Fruit fly (Drosophila melanogaster) whole organism, embryonic: ENCODE measurements around the gene CG42494.

Experiments
- Adf1 ChIP-seq: fragments of 200-800 bp; sonication (Bioruptor generic); IDR thresholded peaks from 2 replicates; pipeline ENCODE4 v1.3.6; 2022; ENCODE audit warnings: missing biosample characterization, missing genetic modification characterization
- Awh ChIP-seq: fragments of 200-800 bp; sonication (Bioruptor generic); IDR thresholded peaks from 2 replicates; pipeline ENCODE4, ENCODE4 v1.3.6; 2022; ENCODE audit warnings: missing biosample characterization, missing genetic modification characterization
- Blimp-1 ChIP-seq: fragments of 200-800 bp; sonication (Bioruptor generic); optimal IDR thresholded peaks from 3 replicates; lab custom pipeline; 2018; ENCODE audit warnings: missing biosample characterization, missing genetic modification characterization, mild to moderate bottlenecking, moderate library complexity, missing genetic modification reagents
- BtbVII ChIP-seq: fragments of 200-800 bp; sonication (Bioruptor generic); optimal IDR thresholded peaks from 3 replicates; lab custom pipeline; 2017; ENCODE audit warnings: missing biosample characterization, mild to moderate bottlenecking, missing genetic modification characterization
- CG10543 ChIP-seq: fragments of 200-800 bp; sonication (Bioruptor generic); optimal IDR thresholded peaks from 3 replicates; lab custom pipeline; 2017; ENCODE audit warnings: missing biosample characterization, mild to moderate bottlenecking, missing genetic modification characterization, moderate library complexity
- CG10654 ChIP-seq: fragments of 200-800 bp; sonication (Bioruptor generic); optimal IDR thresholded peaks from 2 replicates; lab custom pipeline; 2016; ENCODE audit warnings: missing biosample characterization, missing genetic modification characterization
- CG11723 ChIP-seq: fragments of 200-800 bp; sonication (Bioruptor generic); optimal IDR thresholded peaks from 2 replicates; lab custom pipeline; 2017; ENCODE audit warnings: missing biosample characterization, mild to moderate bottlenecking, missing genetic modification characterization
- CG12659 ChIP-seq: fragments of 200-800 bp; sonication (Bioruptor generic); optimal IDR thresholded peaks from 3 replicates; lab custom pipeline; 2017; ENCODE audit warnings: mild to moderate bottlenecking, missing biosample characterization, missing genetic modification reagents, missing genetic modification characterization
- CG15073 ChIP-seq: fragments of 200-800 bp; sonication (Bioruptor generic); optimal IDR thresholded peaks from 2 replicates; lab custom pipeline; 2016; ENCODE audit warnings: missing biosample characterization, missing genetic modification characterization
- CG16813 ChIP-seq: fragments of 200-800 bp; sonication (Bioruptor generic); IDR thresholded peaks from 3 replicates; pipeline ENCODE4 v1.3.6; 2022; ENCODE audit warnings: missing biosample characterization, missing genetic modification characterization; ENCODE audit not compliant: partially characterized antibody
- CG17829 ChIP-seq: fragments of 200-800 bp; optimal IDR thresholded peaks from 2 replicates; lab custom pipeline; 2019; ENCODE audit warnings: missing biosample characterization, mild to moderate bottlenecking, missing genetic modification characterization, moderate library complexity
- CG18764 ChIP-seq: fragments of 200-800 bp; sonication (Bioruptor generic); optimal IDR thresholded peaks from 3 replicates; lab custom pipeline; 2016; ENCODE audit warnings: missing biosample characterization, missing genetic modification characterization
- CG2116 ChIP-seq: fragments of 200-800 bp; sonication (Bioruptor generic); optimal IDR thresholded peaks from 3 replicates; lab custom pipeline; 2018; ENCODE audit warnings: missing biosample characterization, mild to moderate bottlenecking, missing genetic modification characterization
- CG3281 ChIP-seq: fragments of 200-800 bp; sonication (Bioruptor generic); optimal IDR thresholded peaks from 3 replicates; lab custom pipeline; 2017; ENCODE audit warnings: missing biosample characterization, mild to moderate bottlenecking, missing genetic modification characterization
- CG3847 ChIP-seq: fragments of 200-800 bp; sonication (Bioruptor generic); IDR thresholded peaks from 2 replicates; pipeline ENCODE4 v1.3.6; 2022; ENCODE audit warnings: missing biosample characterization, missing genetic modification characterization
- CG43689 ChIP-seq: fragments of 200-800 bp; sonication (Bioruptor generic); IDR thresholded peaks from 2 replicates; pipeline ENCODE4 v1.3.6; 2022; ENCODE audit warnings: missing biosample characterization, missing genetic modification characterization
- CG6254 ChIP-seq: fragments of 200-800 bp; sonication (Bioruptor generic); optimal IDR thresholded peaks from 3 replicates; lab custom pipeline; 2017; ENCODE audit warnings: mild to moderate bottlenecking, missing biosample characterization, missing genetic modification reagents, missing genetic modification characterization
- CG6791 ChIP-seq: fragments of 200-800 bp; sonication (Bioruptor generic); IDR thresholded peaks from 3 replicates; pipeline ENCODE4 v1.3.6; 2022; ENCODE audit warnings: missing biosample characterization, missing genetic modification characterization; ENCODE audit not compliant: partially characterized antibody
- CG6813 ChIP-seq: fragments of 200-800 bp; sonication (Bioruptor generic); optimal IDR thresholded peaks from 2 replicates; lab custom pipeline; 2017; ENCODE audit warnings: missing biosample characterization, missing genetic modification characterization, mild to moderate bottlenecking, moderate library complexity, missing genetic modification reagents
- CG7271 ChIP-seq: fragments of 200-800 bp; sonication (Bioruptor generic); optimal IDR thresholded peaks from 2 replicates; lab custom pipeline; 2018; ENCODE audit warnings: missing biosample characterization, mild to moderate bottlenecking, missing genetic modification characterization, moderate library complexity
- CG7786 ChIP-seq: fragments of 200-800 bp; sonication (Bioruptor generic); optimal IDR thresholded peaks from 2 replicates; lab custom pipeline; 2016; ENCODE audit warnings: missing biosample characterization, missing genetic modification characterization
- CG8359 ChIP-seq: fragments of 200-800 bp; sonication (Bioruptor generic); optimal IDR thresholded peaks from 2 replicates; lab custom pipeline; 2017; ENCODE audit warnings: missing biosample characterization, mild to moderate bottlenecking, missing genetic modification characterization, borderline replicate concordance
- CG9797 ChIP-seq: fragments of 200-800 bp; sonication (Bioruptor generic); optimal IDR thresholded peaks from 3 replicates; lab custom pipeline; 2018; ENCODE audit warnings: missing biosample characterization, mild to moderate bottlenecking, missing genetic modification characterization
- Chrac-16 ChIP-seq: fragments of 200-800 bp; sonication (Bioruptor generic); optimal IDR thresholded peaks from 3 replicates; lab custom pipeline; 2016; ENCODE audit warnings: missing biosample characterization, missing genetic modification characterization
- D ChIP-seq, 2 experiments: fragments of 200-800 bp in 1 of 2; fragments of >200 bp in 1 of 2; sonication (Bioruptor generic) in 1 of 2; optimal IDR thresholded peaks; 2 replicates in 1 of 2; 3 replicates in 1 of 2; lab custom pipeline; 2017; ENCODE audit warnings: mild to moderate bottlenecking in 1 of 2, missing biosample characterization in 1 of 2, missing genetic modification characterization in 1 of 2, missing genetic modification reagents in 1 of 2
- D19A ChIP-seq: fragments of 200-800 bp; optimal IDR thresholded peaks from 3 replicates; lab custom pipeline; 2019; ENCODE audit warnings: missing biosample characterization, mild to moderate bottlenecking, missing genetic modification characterization, moderate library complexity
- Dll ChIP-seq: fragments of 200-800 bp; sonication (Bioruptor generic); IDR thresholded peaks from 4 replicates; pipeline ENCODE4 v1.3.6; 2022; ENCODE audit warnings: missing biosample characterization, missing genetic modification characterization; ENCODE audit not compliant: partially characterized antibody
- Elba2 ChIP-seq: fragments of 200-800 bp; sonication (Bioruptor generic); optimal IDR thresholded peaks from 3 replicates; lab custom pipeline; 2016; ENCODE audit warnings: missing biosample characterization, missing genetic modification characterization
- Kr ChIP-seq: fragments of 200-800 bp; sonication (Bioruptor generic); optimal IDR thresholded peaks from 2 replicates; lab custom pipeline; 2017; ENCODE audit warnings: missing biosample characterization, mild to moderate bottlenecking, missing genetic modification characterization
- MBD-R2 ChIP-seq: fragments of 200-800 bp; sonication (Bioruptor generic); IDR thresholded peaks from 2 replicates; pipeline ENCODE4 v1.3.6; 2022; ENCODE audit warnings: missing biosample characterization, missing genetic modification characterization
- Meics ChIP-seq: fragments of 200-800 bp; sonication (Bioruptor generic); optimal IDR thresholded peaks from 2 replicates; lab custom pipeline; 2017; ENCODE audit warnings: missing biosample characterization, mild to moderate bottlenecking, missing genetic modification characterization
- Neu2 ChIP-seq: fragments of 200-800 bp; sonication (Bioruptor generic); optimal IDR thresholded peaks from 3 replicates; lab custom pipeline; 2016; ENCODE audit warnings: missing biosample characterization, missing genetic modification characterization, borderline replicate concordance
- Usf ChIP-seq: fragments of 200-800 bp; sonication (Bioruptor generic); optimal IDR thresholded peaks from 2 replicates; lab custom pipeline; 2017; ENCODE audit warnings: missing genotype, missing biosample characterization, missing genetic modification characterization
- cas ChIP-seq: fragments of 200-800 bp; sonication (Bioruptor generic); IDR thresholded peaks from 2 replicates; pipeline ENCODE4 v1.3.6; 2022; ENCODE audit warnings: missing biosample characterization, missing genetic modification characterization
- chn ChIP-seq: fragments of 200-800 bp; sonication (Bioruptor generic); optimal IDR thresholded peaks from 2 replicates; lab custom pipeline; 2016; ENCODE audit warnings: missing biosample characterization, missing genetic modification characterization
- danr ChIP-seq: fragments of 200-800 bp; sonication (Bioruptor generic); IDR thresholded peaks from 2 replicates; pipeline ENCODE4 v1.3.6; 2022; ENCODE audit warnings: missing biosample characterization, missing genetic modification characterization
- disco-r ChIP-seq: fragments of 200-800 bp; sonication (Bioruptor generic); optimal IDR thresholded peaks from 2 replicates; lab custom pipeline; 2016; ENCODE audit warnings: missing biosample characterization, missing genetic modification characterization
- fd64A ChIP-seq: fragments of 200-800 bp; sonication (Bioruptor generic); optimal IDR thresholded peaks from 3 replicates; lab custom pipeline; 2018; ENCODE audit warnings: missing biosample characterization, mild to moderate bottlenecking, missing genetic modification characterization
- gce ChIP-seq: fragments of 200-800 bp; sonication (Bioruptor generic); IDR thresholded peaks from 3 replicates; pipeline ENCODE4 v1.3.6; 2022; ENCODE audit warnings: missing biosample characterization, missing genetic modification characterization
- ind ChIP-seq: fragments of 200-800 bp; sonication (Bioruptor generic); optimal IDR thresholded peaks from 3 replicates; lab custom pipeline; 2016; ENCODE audit warnings: missing biosample characterization, missing genetic modification characterization
- mld ChIP-seq: fragments of 200-800 bp; sonication (Bioruptor generic); IDR thresholded peaks from 3 replicates; pipeline ENCODE4 v1.3.6; 2022; ENCODE audit warnings: missing biosample characterization, missing genetic modification characterization; ENCODE audit not compliant: partially characterized antibody
- pb ChIP-seq: fragments of 200-800 bp; sonication (Bioruptor generic); optimal IDR thresholded peaks from 3 replicates; lab custom pipeline; 2016; ENCODE audit warnings: missing biosample characterization, missing genetic modification characterization
- scrt ChIP-seq: fragments of 200-800 bp; sonication (Bioruptor generic); optimal IDR thresholded peaks from 2 replicates; lab custom pipeline; 2018; ENCODE audit warnings: missing biosample characterization, mild to moderate bottlenecking, missing genetic modification characterization, moderate library complexity
- shn ChIP-seq: fragments of 200-800 bp; sonication (Bioruptor generic); optimal IDR thresholded peaks from 3 replicates; lab custom pipeline; 2016; ENCODE audit warnings: missing biosample characterization, missing genetic modification characterization
- sqz ChIP-seq: fragments of 200-800 bp; sonication (Bioruptor generic); optimal IDR thresholded peaks from 3 replicates; lab custom pipeline; 2018; ENCODE audit warnings: missing biosample characterization, mild to moderate bottlenecking, missing genetic modification characterization
- z ChIP-seq: fragments of 200-800 bp; sonication (Bioruptor generic); IDR thresholded peaks from 3 replicates; pipeline ENCODE4 v1.3.6; 2022; ENCODE audit warnings: missing biosample characterization, missing genetic modification characterization
- zfh2 ChIP-seq: fragments of 200-800 bp; sonication (Bioruptor generic); optimal IDR thresholded peaks from 2 replicates; lab custom pipeline; 2016; ENCODE audit warnings: missing biosample characterization, missing genetic modification characterization

Gene CG42494

dm6 chr3L:3198447-3199402 lies 14.5 kb downstream of the CG42494 start, which contains the start of the genes CG32276 and gry (continued):
- TF ChIP-seq Neu2 (GFP tag; lab: Kevin White, UChicago) (no peak), zfh2 (GFP tag; lab: Kevin White, UChicago) (peak; percentile 85), CG3281 (peak; percentile 83), BtbVII (GFP tag; lab: Kevin White, UChicago) (peak; percentile 35), Chrac-16 (GFP tag; lab: Kevin White, UChicago) (peak; percentile 79), gce (no peak), CG6791 (GFP tag; lab: Robert Waterston, UW) (no peak), D19A (no peak), CG17829 (peak; percentile 87), scrt (peak; percentile 76), cas (GFP tag; lab: Robert Waterston, UW) (peak; percentile 54; the same call in 1 of the 2 replicates), z (GFP tag; lab: Robert Waterston, UW) (0 out of 3 replicates have a peak, but pooled peaks have one; percentile 34), Blimp-1 (GFP tag; lab: Kevin White, UChicago) (no peak), MBD-R2 (peak; percentile 85), CG10654 (GFP tag; lab: Kevin White, UChicago) (no peak), CG10543 (GFP tag; lab: Kevin White, UChicago) (peak; percentile 79), CG7786 (peak; percentile 71), CG15073 (GFP tag; lab: Kevin White, UChicago) (no peak), Meics (GFP tag; lab: Kevin White, UChicago) (peak; percentile 78), danr (GFP tag; lab: Robert Waterston, UW) (peak; percentile 63), Adf1 (GFP tag; lab: Robert Waterston, UW) (no peak), pb (GFP tag; lab: Kevin White, UChicago) (peak; percentile 36), Awh (GFP tag; lab: Robert Waterston, UW) (no peak), CG6254 (GFP tag; lab: Kevin White, UChicago) (no peak), shn (peak; percentile 65), Usf (GFP tag; lab: Kevin White, UChicago) (peak; percentile 11), CG16813 (peak; percentile 50; the same call in 2 of the 3 replicates), CG11723 (GFP tag; lab: Kevin White, UChicago) (peak; percentile 60), disco-r (GFP tag; lab: Kevin White, UChicago) (peak; percentile 80), CG2116 (GFP tag; lab: Kevin White, UChicago) (peak; percentile 93), CG18764 (GFP tag; lab: Kevin White, UChicago) (peak; percentile 74), Kr (GFP tag; lab: Kevin White, UChicago) (no peak), CG12659 (GFP tag; lab: Kevin White, UChicago) (peak; percentile 89), sqz (no peak), fd64A (GFP tag; lab: Kevin White, UChicago) (no peak), D (optimal IDR thresholded peaks at IDR 0.05; lab: Kevin White, UChicago) (peak; percentile 27), D (GFP tag; optimal IDR thresholded peaks at IDR 0.05; lab: Kevin White, UChicago) (peak; percentile 48), CG9797 (peak; percentile 96), CG7271 (tag; lab: Kevin White, UChicago) (peak; percentile 8), mld (GFP tag; lab: Robert Waterston, UW) (no peak), CG8359 (GFP tag; lab: Kevin White, UChicago) (no peak), CG6813 (GFP tag; lab: Kevin White, UChicago) (no peak), Elba2 (GFP tag; lab: Kevin White, UChicago) (peak; percentile 64), Dll (GFP tag; lab: Robert Waterston, UW) (peak; percentile 43; the same call in 1 of the 4 replicates), CG43689 (GFP tag; lab: Robert Waterston, UW) (no peak), CG3847 (GFP tag; lab: Robert Waterston, UW) (peak; percentile 83), chn (GFP tag; lab: Kevin White, UChicago) (peak; percentile 77), ind (GFP tag; lab: Kevin White, UChicago) (peak; percentile 81)
